Fruit fly (Drosophila melanogaster): ENCODE results near the gene FucTA.
A peak's percentile ranks its signal among the peaks of the same experiment; 100 is the strongest.

The FucTA gene

DNA sequence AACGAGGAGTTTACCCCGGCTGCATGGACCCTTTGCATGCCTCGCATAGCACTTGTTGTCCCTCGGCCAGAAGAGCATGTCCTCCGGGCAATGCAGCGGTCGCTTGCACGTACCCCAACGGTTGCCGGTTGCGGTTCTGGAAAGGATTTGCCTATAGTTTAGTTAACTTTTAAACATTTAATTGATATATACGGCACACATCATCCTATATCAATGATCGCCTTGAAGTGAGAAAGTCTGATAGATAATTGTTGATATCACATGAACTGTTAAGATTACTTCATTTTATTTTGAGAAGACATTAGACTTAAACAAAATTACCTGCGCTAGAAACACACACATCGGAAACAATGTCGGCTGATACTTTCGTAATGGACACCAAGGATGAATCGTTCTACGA is 25.7 kb upstream of the FucTA start, which contains the start of gene CG32847:
Gene CG32847 (plus strand): TSS at position 301 of the 400 bp plus-strand sequence.
- TF ChIP-seq gl (tag; optimal IDR thresholded peaks at IDR 0.05), result no peak
- no peak for TF ChIP-seq EcR (GFP tag; optimal IDR thresholded peaks at IDR 0.05)
- TF ChIP-seq D1 (tag; optimal IDR thresholded peaks at IDR 0.05), result no peak
- no peak for TF ChIP-seq Ets98B (GFP tag; IDR thresholded peaks at IDR 0.05)
- TF ChIP-seq CG15710 (tag; optimal IDR thresholded peaks at IDR 0.05), result no peak
- no peak for TF ChIP-seq CG32121 (GFP tag; IDR thresholded peaks at IDR 0.05)
- TF ChIP-seq CG10348 (GFP tag; IDR thresholded peaks at IDR 0.05), result no peak
- TF ChIP-seq CG34367 (tag; optimal IDR thresholded peaks at IDR 0.05), result no peak
- TF ChIP-seq CG9948 (tag; optimal IDR thresholded peaks at IDR 0.05), result no peak
- TF ChIP-seq fd96Ca (GFP tag; IDR thresholded peaks at IDR 0.05), result no peak
- no peak for TF ChIP-seq CG8159 (tag; optimal IDR thresholded peaks at IDR 0.05)
- no peak for TF ChIP-seq CG17806 (tag; optimal IDR thresholded peaks at IDR 0.05)
- no peak for TF ChIP-seq Pif1A (GFP tag; optimal IDR thresholded peaks at IDR 0.05)
- TF ChIP-seq CG4496 (GFP tag; IDR thresholded peaks at IDR 0.05), result no peak
- no peak for TF ChIP-seq Snoo (tag; optimal IDR thresholded peaks at IDR 0.05)
- TF ChIP-seq rn (GFP tag; IDR thresholded peaks at IDR 0.05), result no peak
- TF ChIP-seq Pif1B (GFP tag; optimal IDR thresholded peaks at IDR 0.05), result no peak
- TF ChIP-seq CG12605 (GFP tag; IDR thresholded peaks at IDR 0.05), result no peak

dm6 chr3L:15123736-15124135 is 23.2 kb upstream of the FucTA start:
- TF ChIP-seq CG4496 (GFP tag; IDR thresholded peaks at IDR 0.05), result no peak
- no peak for TF ChIP-seq Snoo (tag; optimal IDR thresholded peaks at IDR 0.05)
- peak; percentile 83 for TF ChIP-seq CG13204 (GFP tag; optimal IDR thresholded peaks at IDR 0.05)
- peak; percentile 88 for TF ChIP-seq EcR (GFP tag; optimal IDR thresholded peaks at IDR 0.05)

DNA sequence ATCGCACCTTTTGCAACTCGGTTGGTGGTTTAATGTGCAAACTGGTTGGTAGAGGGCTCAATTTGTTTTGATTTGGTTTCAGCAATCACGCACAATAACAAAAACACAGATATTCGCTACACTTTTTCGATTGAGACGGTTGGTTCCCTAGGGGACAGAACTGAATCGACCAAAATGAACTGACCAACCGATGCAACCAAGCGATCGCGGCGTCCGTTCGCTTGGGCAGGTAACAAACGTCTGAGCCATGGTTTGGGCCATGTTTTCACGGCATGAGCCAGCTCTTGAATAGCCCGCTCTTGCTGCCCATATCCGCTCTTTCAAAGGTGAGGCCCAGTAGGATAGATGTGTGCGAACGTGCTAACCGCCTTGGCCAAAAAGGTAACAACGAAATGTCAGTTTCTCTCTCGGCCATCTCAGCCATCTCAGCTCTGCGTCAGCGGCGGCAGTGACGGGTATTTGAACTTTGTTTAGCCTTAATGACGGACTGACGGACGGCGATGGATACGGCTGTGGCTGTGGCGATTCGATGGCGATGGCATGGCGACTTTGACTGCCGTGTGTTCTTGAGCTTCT is 21.8 kb upstream of the FucTA start, which contains the start of gene CG16959:
Gene CG16959 (minus strand): TSS at position 245 of the 576 bp plus-strand sequence.
- TF ChIP-seq CG8159 (tag; optimal IDR thresholded peaks at IDR 0.05) (no peak), CG13204 (GFP tag; optimal IDR thresholded peaks at IDR 0.05) (peak; percentile 74), EcR (GFP tag; optimal IDR thresholded peaks at IDR 0.05) (peak; percentile 95)

DNA sequence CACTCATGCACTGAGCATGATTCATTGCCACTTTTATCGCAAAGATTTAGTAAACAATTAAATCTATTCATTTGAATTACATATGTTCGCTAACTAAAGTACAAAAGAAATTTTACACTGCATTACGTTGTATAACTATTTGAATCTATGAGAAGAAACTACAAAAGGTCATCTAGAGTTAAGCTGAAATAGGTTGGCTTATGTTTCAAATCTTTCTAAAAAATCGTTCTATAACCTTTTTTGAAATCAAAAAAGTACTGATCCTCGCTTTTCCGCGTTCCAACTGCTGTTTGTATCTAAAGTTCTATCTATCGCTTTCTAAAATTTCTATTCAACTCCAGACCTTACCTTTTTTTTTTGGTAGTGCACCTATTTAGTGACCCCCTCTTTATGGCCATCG is 21.2 kb upstream of the FucTA start:
- TF ChIP-seq CG17806 (tag; optimal IDR thresholded peaks at IDR 0.05), result no peak
- TF ChIP-seq rn (GFP tag; IDR thresholded peaks at IDR 0.05), result no peak
- TF ChIP-seq gl (tag; optimal IDR thresholded peaks at IDR 0.05), result no peak
- no peak for TF ChIP-seq CG10348 (GFP tag; IDR thresholded peaks at IDR 0.05)
- no peak for TF ChIP-seq CG12605 (GFP tag; IDR thresholded peaks at IDR 0.05)
- TF ChIP-seq CG8301 (tag; optimal IDR thresholded peaks at IDR 0.05), result peak; percentile 51
- peak; percentile 30 for TF ChIP-seq CG9948 (tag; optimal IDR thresholded peaks at IDR 0.05)

- TF ChIP-seq Pif1A (GFP tag; optimal IDR thresholded peaks at IDR 0.05) (no peak), CG34367 (tag; optimal IDR thresholded peaks at IDR 0.05) (no peak), CG32121 (GFP tag; IDR thresholded peaks at IDR 0.05) (no peak), D1 (tag; optimal IDR thresholded peaks at IDR 0.05) (no peak), Snoo (tag; optimal IDR thresholded peaks at IDR 0.05) (no peak), CG8159 (tag; optimal IDR thresholded peaks at IDR 0.05) (no peak), Pif1B (GFP tag; optimal IDR thresholded peaks at IDR 0.05) (no peak), Ets98B (GFP tag; IDR thresholded peaks at IDR 0.05) (no peak), CG12605 (GFP tag; IDR thresholded peaks at IDR 0.05) (no peak), CG15710 (tag; optimal IDR thresholded peaks at IDR 0.05) (no peak)
Observed at dm6 chr3L:15131278-15131677, 15.7 kb upstream of the FucTA start, which contains the start of gene CG13457. TSS of gene CG13457 (minus strand) at chr3L:15131378.

DNA sequence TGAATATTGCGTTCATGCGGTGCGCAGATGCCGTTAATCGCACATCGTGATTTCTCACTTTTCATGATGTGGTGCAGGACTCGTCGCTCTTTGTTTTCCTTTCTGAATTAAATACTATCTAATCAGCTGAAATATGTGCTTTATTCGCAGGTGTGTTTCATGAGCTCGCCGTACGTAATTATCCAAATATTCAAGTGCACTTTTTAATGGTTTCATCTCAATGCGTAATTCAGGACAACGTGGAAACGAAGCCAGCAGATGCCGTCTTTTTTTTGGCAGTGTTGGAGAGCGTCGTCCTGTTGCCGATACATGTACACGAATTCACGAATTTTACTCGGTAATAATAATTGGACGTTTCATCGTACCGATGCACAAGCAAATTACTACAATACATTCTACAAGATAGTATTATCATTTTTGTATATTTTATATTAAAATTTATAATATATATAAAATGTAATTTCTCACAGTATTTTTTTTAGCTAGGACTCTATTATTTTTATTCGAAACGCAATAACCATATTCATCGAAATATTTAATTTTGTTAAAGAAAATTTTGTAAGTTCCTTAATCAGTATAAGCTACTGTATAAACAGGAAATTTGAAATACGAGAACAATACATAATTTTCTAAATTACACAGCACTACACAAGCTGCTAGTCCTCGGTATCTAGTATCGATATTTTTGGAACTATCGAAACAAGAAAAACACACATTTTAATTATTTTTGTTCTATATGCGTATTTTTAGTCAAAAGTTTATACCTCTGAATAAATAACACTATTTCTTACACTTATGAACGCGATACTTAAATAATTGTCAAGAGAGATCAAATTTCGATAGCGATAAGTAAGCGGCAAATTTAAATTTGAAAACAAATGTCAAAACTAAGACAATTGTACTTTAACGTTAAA is 10.0 kb upstream of the FucTA start, which contains the start of gene CG12316:
Gene CG12316 (minus strand): TSS at position 276 of the 914 bp plus-strand sequence.
- TF ChIP-seq CG17806 (tag; optimal IDR thresholded peaks at IDR 0.05), result peak; percentile 93
- TF ChIP-seq Snoo (tag; optimal IDR thresholded peaks at IDR 0.05), result peak; percentile 96
- TF ChIP-seq CG10348 (GFP tag; IDR thresholded peaks at IDR 0.05), result no peak
- TF ChIP-seq CG8159 (tag; optimal IDR thresholded peaks at IDR 0.05), result peak; percentile 95
- peak; percentile 91 for TF ChIP-seq CG13204 (GFP tag; optimal IDR thresholded peaks at IDR 0.05)
- peak; percentile 95 for TF ChIP-seq CG8301 (tag; optimal IDR thresholded peaks at IDR 0.05)
- TF ChIP-seq CG15710 (tag; optimal IDR thresholded peaks at IDR 0.05), result peak; percentile 94
- TF ChIP-seq Pif1A (GFP tag; optimal IDR thresholded peaks at IDR 0.05), result peak; percentile 98
- TF ChIP-seq EcR (GFP tag; optimal IDR thresholded peaks at IDR 0.05), result peak; percentile 61
- peak; percentile 89 for TF ChIP-seq Ets98B (GFP tag; IDR thresholded peaks at IDR 0.05)
- peak; percentile 97 for TF ChIP-seq Pif1B (GFP tag; optimal IDR thresholded peaks at IDR 0.05)
- peak; percentile 77 for TF ChIP-seq rn (GFP tag; IDR thresholded peaks at IDR 0.05)
- TF ChIP-seq CG4496 (GFP tag; IDR thresholded peaks at IDR 0.05), result peak; percentile 94
- TF ChIP-seq D1 (tag; optimal IDR thresholded peaks at IDR 0.05), result peak; percentile 80
- peak; percentile 96 for TF ChIP-seq fd96Ca (GFP tag; IDR thresholded peaks at IDR 0.05)
- TF ChIP-seq CG9948 (tag; optimal IDR thresholded peaks at IDR 0.05), result peak; percentile 89
- peak; percentile 89 for TF ChIP-seq CG12605 (GFP tag; IDR thresholded peaks at IDR 0.05)
- TF ChIP-seq CG14655 (GFP tag; optimal IDR thresholded peaks at IDR 0.05), result peak; percentile 95
- peak; percentile 95 for TF ChIP-seq CG34367 (tag; optimal IDR thresholded peaks at IDR 0.05)
- peak; percentile 92 for TF ChIP-seq CG32121 (GFP tag; IDR thresholded peaks at IDR 0.05)
- peak; percentile 94 for TF ChIP-seq gl (tag; optimal IDR thresholded peaks at IDR 0.05)
